Fruit fly (Drosophila melanogaster) whole organism, embryonic: ENCODE measurements around the gene CG15742.

Source experiments
- Awh ChIP-seq: fragments of 200-800 bp; sonication (Bioruptor generic); IDR thresholded peaks from 2 replicates; pipeline ENCODE4, ENCODE4 v1.3.6; 2022; ENCODE audit warnings: missing biosample characterization, missing genetic modification characterization
- Bgb ChIP-seq: fragments of 200-800 bp; sonication (Bioruptor generic); IDR thresholded peaks from 2 replicates; pipeline ENCODE4 v1.3.6; 2022; ENCODE audit warnings: missing biosample characterization, missing genetic modification characterization; ENCODE audit not compliant: partially characterized antibody
- Blimp-1 ChIP-seq: fragments of 200-800 bp; sonication (Bioruptor generic); optimal IDR thresholded peaks from 3 replicates; lab custom pipeline; 2018; ENCODE audit warnings: missing biosample characterization, missing genetic modification characterization, mild to moderate bottlenecking, moderate library complexity, missing genetic modification reagents
- Bteb2 ChIP-seq: fragments of 200-800 bp; sonication (Bioruptor generic); optimal IDR thresholded peaks from 2 replicates; lab custom pipeline; 2016; ENCODE audit warnings: missing biosample characterization, missing genetic modification characterization
- C15 ChIP-seq: fragments of 200-800 bp; sonication (Bioruptor generic); IDR thresholded peaks from 3 replicates; pipeline ENCODE4 v1.3.6; 2022; ENCODE audit warnings: missing biosample characterization, missing genetic modification characterization
- CG10462 ChIP-seq: fragments of 200-800 bp; sonication (Bioruptor generic); optimal IDR thresholded peaks from 2 replicates; lab custom pipeline; 2016; ENCODE audit warnings: missing biosample characterization, missing genetic modification characterization
- CG12071 ChIP-seq: fragments of 200-800 bp; sonication (Bioruptor generic); optimal IDR thresholded peaks from 3 replicates; lab custom pipeline; 2018; ENCODE audit warnings: missing biosample characterization, mild to moderate bottlenecking, missing genetic modification characterization
- CG12155 ChIP-seq: fragments of 200-800 bp; sonication (Bioruptor generic); optimal IDR thresholded peaks from 3 replicates; lab custom pipeline; 2016; ENCODE audit warnings: missing biosample characterization, missing genetic modification characterization
- CG14965 ChIP-seq: fragments of 200-800 bp; sonication (Bioruptor generic); optimal IDR thresholded peaks from 2 replicates; lab custom pipeline; 2016; ENCODE audit warnings: missing biosample characterization, missing genetic modification characterization, borderline replicate concordance
- CG15073 ChIP-seq: fragments of 200-800 bp; sonication (Bioruptor generic); optimal IDR thresholded peaks from 2 replicates; lab custom pipeline; 2016; ENCODE audit warnings: missing biosample characterization, missing genetic modification characterization
- CG15479 ChIP-seq: fragments of 200-800 bp; sonication (Bioruptor generic); optimal IDR thresholded peaks from 3 replicates; lab custom pipeline; 2019; ENCODE audit warnings: missing biosample characterization, mild to moderate bottlenecking, missing genetic modification characterization, moderate library complexity
- CG1603 ChIP-seq: fragments of 200-800 bp; sonication (Bioruptor generic); optimal IDR thresholded peaks from 2 replicates; lab custom pipeline; 2019; ENCODE audit warnings: missing biosample characterization, mild to moderate bottlenecking, missing genetic modification characterization, moderate library complexity
- CG17359 ChIP-seq: fragments of 200-800 bp; sonication (Bioruptor generic); optimal IDR thresholded peaks from 3 replicates; lab custom pipeline; 2018; ENCODE audit warnings: missing biosample characterization, mild to moderate bottlenecking, missing genetic modification characterization, moderate library complexity
- CG1792 ChIP-seq: fragments of 200-800 bp; sonication (Bioruptor generic); optimal IDR thresholded peaks from 2 replicates; lab custom pipeline; 2016; ENCODE audit warnings: missing biosample characterization, missing genetic modification characterization
- CG2712 ChIP-seq: fragments of 200-800 bp; optimal IDR thresholded peaks from 3 replicates; lab custom pipeline; 2019; ENCODE audit warnings: missing biosample characterization, mild to moderate bottlenecking, missing genetic modification characterization, moderate library complexity
- CG2875 ChIP-seq: fragments of 200-800 bp; sonication (Bioruptor generic); optimal IDR thresholded peaks from 2 replicates; lab custom pipeline; 2017; ENCODE audit warnings: missing biosample characterization, mild to moderate bottlenecking, missing genetic modification characterization, missing genetic modification reagents
- CG32772 ChIP-seq: fragments of 200-800 bp; sonication (Bioruptor generic); IDR thresholded peaks from 2 replicates; pipeline ENCODE4 v1.3.6; 2022; ENCODE audit warnings: missing biosample characterization, missing genetic modification characterization
- CG4328 ChIP-seq: fragments of 200-800 bp; sonication (Bioruptor generic); optimal IDR thresholded peaks from 3 replicates; lab custom pipeline; 2017; ENCODE audit warnings: missing biosample characterization, missing genetic modification reagents, missing genetic modification characterization
- CG4730 ChIP-seq: fragments of 200-800 bp; sonication (Bioruptor generic); IDR thresholded peaks from 2 replicates; pipeline ENCODE4 v1.3.6; 2022; ENCODE audit warnings: missing biosample characterization, missing genetic modification characterization
- CG6683 ChIP-seq: fragments of 200-800 bp; sonication (Bioruptor generic); optimal IDR thresholded peaks from 2 replicates; lab custom pipeline; 2017; ENCODE audit warnings: missing biosample characterization, mild to moderate bottlenecking, missing genetic modification characterization, missing genetic modification reagents
- CG8359 ChIP-seq: fragments of 200-800 bp; sonication (Bioruptor generic); optimal IDR thresholded peaks from 2 replicates; lab custom pipeline; 2017; ENCODE audit warnings: missing biosample characterization, mild to moderate bottlenecking, missing genetic modification characterization, borderline replicate concordance
- D19A ChIP-seq: fragments of 200-800 bp; optimal IDR thresholded peaks from 3 replicates; lab custom pipeline; 2019; ENCODE audit warnings: missing biosample characterization, mild to moderate bottlenecking, missing genetic modification characterization, moderate library complexity
- Dfd ChIP-seq, 2 experiments: fragments of >200 bp; optimal IDR thresholded peaks; 2 replicates each; lab custom pipeline; 2017; ENCODE audit warnings: missing biosample characterization in 2 of 2, missing genetic modification characterization in 2 of 2
- Lhr ChIP-seq: fragments of 200-800 bp; sonication (Bioruptor generic); optimal IDR thresholded peaks from 3 replicates; lab custom pipeline; 2017; ENCODE audit warnings: mild to moderate bottlenecking, missing biosample characterization, missing genetic modification reagents, missing genetic modification characterization
- NC2β ChIP-seq: fragments of 200-800 bp; sonication (Bioruptor generic); optimal IDR thresholded peaks from 2 replicates; lab custom pipeline; 2016; ENCODE audit warnings: missing biosample characterization, missing genetic modification characterization
- Optix ChIP-seq: fragments of 200-800 bp; sonication (Bioruptor generic); IDR thresholded peaks from 3 replicates; pipeline ENCODE4 v1.3.6; 2022; ENCODE audit warnings: missing biosample characterization, missing genetic modification characterization
- TFAM ChIP-seq: fragments of 200-800 bp; sonication (Bioruptor generic); optimal IDR thresholded peaks from 2 replicates; lab custom pipeline; 2017; ENCODE audit warnings: missing biosample characterization, missing genetic modification characterization, inconsistent platforms
- ase ChIP-seq: fragments of 200-800 bp; sonication (Bioruptor generic); IDR thresholded peaks from 3 replicates; pipeline ENCODE4 v1.3.6; 2022; ENCODE audit warnings: missing biosample characterization, missing genetic modification characterization
- bab2 ChIP-seq: fragments of 200-800 bp; sonication (Bioruptor generic); optimal IDR thresholded peaks from 2 replicates; lab custom pipeline; 2016; ENCODE audit warnings: missing biosample characterization, missing genetic modification characterization
- cg ChIP-seq: fragments of 200-800 bp; sonication (Bioruptor generic); optimal IDR thresholded peaks from 3 replicates; lab custom pipeline; 2019; ENCODE audit warnings: missing biosample characterization, mild to moderate bottlenecking, missing genetic modification characterization, moderate library complexity
- ci ChIP-seq: fragments of 200-800 bp; sonication (Bioruptor generic); IDR thresholded peaks from 3 replicates; pipeline ENCODE4 v1.3.6; 2022; ENCODE audit warnings: missing biosample characterization, missing genetic modification characterization
- corto ChIP-seq: fragments of 200-800 bp; sonication (Bioruptor generic); optimal IDR thresholded peaks from 2 replicates; lab custom pipeline; 2016; ENCODE audit warnings: missing biosample characterization, mild to moderate bottlenecking, missing genetic modification characterization, moderate library complexity
- crol ChIP-seq: fragments of 200-800 bp; sonication (Bioruptor generic); IDR thresholded peaks from 2 replicates; pipeline ENCODE4 v1.3.6; 2022; ENCODE audit warnings: missing biosample characterization, missing genetic modification characterization
- dysf ChIP-seq: fragments of 200-800 bp; sonication (Bioruptor generic); IDR thresholded peaks from 3 replicates; pipeline ENCODE4 v1.3.6; 2022; ENCODE audit warnings: missing biosample characterization, missing genetic modification characterization
- fd96Cb ChIP-seq: fragments of 200-800 bp; sonication (Bioruptor generic); optimal IDR thresholded peaks from 2 replicates; lab custom pipeline; 2018; ENCODE audit warnings: missing biosample characterization, mild to moderate bottlenecking, missing genetic modification characterization, moderate library complexity
- fu2 ChIP-seq: fragments of 200-800 bp; sonication (Bioruptor generic); optimal IDR thresholded peaks from 2 replicates; lab custom pipeline; 2016; ENCODE audit warnings: missing biosample characterization, missing genetic modification characterization
- gce ChIP-seq: fragments of 200-800 bp; sonication (Bioruptor generic); IDR thresholded peaks from 3 replicates; pipeline ENCODE4 v1.3.6; 2022; ENCODE audit warnings: missing biosample characterization, missing genetic modification characterization
- ham ChIP-seq: fragments of 200-800 bp; sonication (Bioruptor generic); IDR thresholded peaks from 2 replicates; pipeline ENCODE4 v1.3.6; 2022; ENCODE audit warnings: missing biosample characterization, missing genetic modification characterization
- insv ChIP-seq, 2 experiments: fragments of 200-800 bp; sonication (Bioruptor generic); optimal IDR thresholded peaks; 3 replicates each; lab custom pipeline; 2016 to 2018; ENCODE audit warnings: missing biosample characterization in 2 of 2, missing genetic modification characterization in 2 of 2
- klu ChIP-seq: fragments of 200-800 bp; sonication (Bioruptor generic); IDR thresholded peaks from 2 replicates; pipeline ENCODE4 v1.3.6; 2022; ENCODE audit warnings: missing biosample characterization, missing genetic modification characterization
- onecut ChIP-seq: fragments of 200-800 bp; sonication (Bioruptor generic); IDR thresholded peaks from 2 replicates; pipeline ENCODE4 v1.3.6; 2022; ENCODE audit warnings: missing biosample characterization, missing genetic modification characterization
- pan ChIP-seq, 4 experiments: fragments of >200 bp in 3 of 4; fragments of 200-800 bp in 1 of 4; sonication (Bioruptor generic) in 1 of 4; optimal IDR thresholded peaks in 3 of 4; IDR thresholded peaks in 1 of 4; 2 replicates each; pipeline versions ENCODE4 v1.3.6 to Lab custom; 2017 to 2022; ENCODE audit warnings: missing biosample characterization in 2 of 4, missing genetic modification characterization in 2 of 4, mixed read lengths in 1 of 4
- pnt ChIP-seq: fragments of 200-800 bp; sonication (Bioruptor generic); optimal IDR thresholded peaks from 3 replicates; lab custom pipeline; 2016; ENCODE audit warnings: missing biosample characterization, missing genetic modification characterization
- prd ChIP-seq, 3 experiments: fragments of >200 bp in 2 of 3; fragments of 200-800 bp in 1 of 3; sonication (Bioruptor generic) in 1 of 3; optimal IDR thresholded peaks in 2 of 3; IDR thresholded peaks in 1 of 3; 2 replicates in 2 of 3; 3 replicates in 1 of 3; pipeline versions ENCODE4 v1.3.6 to Lab custom; 2017 to 2022; ENCODE audit warnings: missing biosample characterization in 1 of 3, missing genetic modification characterization in 1 of 3
- ranshi ChIP-seq: fragments of 200-800 bp; sonication (Bioruptor generic); IDR thresholded peaks from 2 replicates; pipeline ENCODE4 v1.3.6; 2022; ENCODE audit warnings: missing biosample characterization, missing genetic modification characterization
- row ChIP-seq: fragments of 200-800 bp; sonication (Bioruptor generic); IDR thresholded peaks from 3 replicates; pipeline ENCODE4 v1.3.6; 2022; ENCODE audit warnings: missing biosample characterization, missing genetic modification characterization
- sim ChIP-seq: fragments of 200-800 bp; sonication (Bioruptor generic); IDR thresholded peaks from 2 replicates; pipeline ENCODE4 v1.3.6; 2022; ENCODE audit warnings: missing biosample characterization, missing genetic modification characterization
- sqz ChIP-seq: fragments of 200-800 bp; sonication (Bioruptor generic); optimal IDR thresholded peaks from 3 replicates; lab custom pipeline; 2018; ENCODE audit warnings: missing biosample characterization, mild to moderate bottlenecking, missing genetic modification characterization
- sr ChIP-seq: fragments of 200-800 bp; sonication (Bioruptor generic); IDR thresholded peaks from 3 replicates; pipeline ENCODE4 v1.3.6; 2022; ENCODE audit warnings: missing biosample characterization, missing genetic modification characterization
- toy ChIP-seq: fragments of 200-800 bp; sonication (Bioruptor generic); IDR thresholded peaks from 2 replicates; pipeline ENCODE4 v1.3.6; 2022; ENCODE audit warnings: missing biosample characterization, missing genetic modification characterization

The CG15742 gene

dm6 chrX:13244462-13244861 is 13.8 kb downstream of the CG15742 start (continued):
- no peak for TF ChIP-seq Dfd (GFP tag; optimal IDR thresholded peaks at IDR 0.05; lab: Kevin White, UChicago)
- TF ChIP-seq sim (GFP tag; lab: Robert Waterston, UW): no peak
- peak; percentile 7; the same call in 1 of the 2 replicates for TF ChIP-seq CG32772 (GFP tag; lab: Robert Waterston, UW)
- TF ChIP-seq CG2712 (tag; lab: Kevin White, UChicago): peak; percentile 20
- TF ChIP-seq CG4730 (GFP tag; lab: Robert Waterston, UW): no peak
- no peak for TF ChIP-seq prd (optimal IDR thresholded peaks at IDR 0.05; lab: Kevin White, UChicago)
- peak; percentile 8; the same call in 1 of the 3 replicates for TF ChIP-seq prd (GFP tag; IDR thresholded peaks at IDR 0.05; lab: Robert Waterston, UW)
- no peak for TF ChIP-seq Optix (GFP tag; lab: Robert Waterston, UW)
- TF ChIP-seq klu (GFP tag; lab: Robert Waterston, UW): no peak
- TF ChIP-seq ci: peak; percentile 47; the same call in 1 of the 3 replicates
- TF ChIP-seq fu2 (GFP tag; lab: Kevin White, UChicago): no peak
- peak; percentile 49 for TF ChIP-seq CG1603 (tag; lab: Kevin White, UChicago)
- no peak for TF ChIP-seq pnt
- TF ChIP-seq C15 (GFP tag; lab: Robert Waterston, UW): no peak
- no peak for TF ChIP-seq CG8359 (GFP tag; lab: Kevin White, UChicago)
- peak; percentile 6; the same call in 1 of the 3 replicates for TF ChIP-seq dysf (GFP tag; lab: Robert Waterston, UW)
- TF ChIP-seq fd96Cb: peak; percentile 19
- no peak for TF ChIP-seq onecut (GFP tag; lab: Robert Waterston, UW)
- TF ChIP-seq CG15073 (GFP tag; lab: Kevin White, UChicago): no peak
- no peak for TF ChIP-seq pan (optimal IDR thresholded peaks at IDR 0.05; lab: Kevin White, UChicago)
- TF ChIP-seq pan (GFP tag; optimal IDR thresholded peaks at IDR 0.05 in 1 of 2, IDR thresholded peaks at IDR 0.05 in 1 of 2): peak in 1 of 2 experiments; percentile 25
- no peak for TF ChIP-seq insv (GFP tag; optimal IDR thresholded peaks at IDR 0.05; lab: Kevin White, UChicago)
- no peak for TF ChIP-seq CG14965
- no peak for TF ChIP-seq cg (GFP tag; lab: Kevin White, UChicago)
- TF ChIP-seq CG6683 (GFP tag; lab: Kevin White, UChicago): no peak
- TF ChIP-seq sr (GFP tag; lab: Robert Waterston, UW): 0 out of 3 replicates have a peak, but pooled peaks have one; percentile 23
- TF ChIP-seq CG15479 (GFP tag; lab: Kevin White, UChicago): no peak
- peak; percentile 37; the same call in 1 of the 3 replicates for TF ChIP-seq row
- no peak for TF ChIP-seq NC2β (GFP tag; lab: Kevin White, UChicago)
- TF ChIP-seq CG4328 (GFP tag; lab: Kevin White, UChicago): no peak
- peak; percentile 43 for TF ChIP-seq CG17359 (tag; lab: Kevin White, UChicago)
- no peak for TF ChIP-seq ase
- TF ChIP-seq Awh: 0 out of 2 replicates have a peak, but pooled peaks have one; percentile 22

dm6 chrX:13243726-13244323 is 14.5 kb downstream of the CG15742 start:
- TF ChIP-seq CG12155 (GFP tag; lab: Kevin White, UChicago) (no peak), D19A (tag; lab: Kevin White, UChicago) (no peak), pnt (no peak), Bgb (GFP tag; lab: Robert Waterston, UW) (no peak), Blimp-1 (GFP tag; lab: Kevin White, UChicago) (peak; percentile 4), Lhr (GFP tag; lab: Kevin White, UChicago) (no peak), CG12071 (GFP tag; lab: Kevin White, UChicago) (no peak), toy (GFP tag; lab: Robert Waterston, UW) (no peak), Bteb2 (GFP tag; lab: Kevin White, UChicago) (no peak), TFAM (GFP tag; lab: Kevin White, UChicago) (no peak), gce (GFP tag; lab: Robert Waterston, UW) (no peak), bab2 (GFP tag; lab: Kevin White, UChicago) (no peak), corto (no peak), ham (GFP tag; lab: Robert Waterston, UW) (no peak), ranshi (no peak), CG10462 (GFP tag; lab: Kevin White, UChicago) (no peak), CG2875 (GFP tag; lab: Kevin White, UChicago) (no peak), crol (GFP tag; lab: Robert Waterston, UW) (peak; percentile 67), CG1792 (no peak), sqz (GFP tag; lab: Kevin White, UChicago) (peak; percentile 76)
